Fruit fly (Drosophila melanogaster) whole organism, embryonic: Measurements from ENCODE around the gene CG43448.

Experiments used
- Awh ChIP-seq: fragments of 200-800 bp; sonication (Bioruptor generic); IDR thresholded peaks from 2 replicates; pipeline ENCODE4, ENCODE4 v1.3.6; 2022; ENCODE audit warnings: missing biosample characterization, missing genetic modification characterization
- CG10209 ChIP-seq: fragments of 200-800 bp; sonication (Bioruptor generic); optimal IDR thresholded peaks from 3 replicates; lab custom pipeline; 2017; ENCODE audit warnings: missing biosample characterization, mild to moderate bottlenecking, missing genetic modification characterization, missing genetic modification reagents
- CG10543 ChIP-seq: fragments of 200-800 bp; sonication (Bioruptor generic); optimal IDR thresholded peaks from 3 replicates; lab custom pipeline; 2017; ENCODE audit warnings: missing biosample characterization, mild to moderate bottlenecking, missing genetic modification characterization, moderate library complexity
- CG10979 ChIP-seq: fragments of 200-800 bp; sonication (Bioruptor generic); optimal IDR thresholded peaks from 2 replicates; lab custom pipeline; 2018; ENCODE audit warnings: missing biosample characterization, mild to moderate bottlenecking, missing genetic modification characterization, moderate library complexity
- CG12104 ChIP-seq: fragments of 200-800 bp; sonication (Bioruptor generic); optimal IDR thresholded peaks from 3 replicates; lab custom pipeline; 2016; ENCODE audit warnings: missing biosample characterization, missing genetic modification characterization
- CG12942 ChIP-seq: fragments of 200-800 bp; sonication (Bioruptor generic); optimal IDR thresholded peaks from 3 replicates; lab custom pipeline; 2016; ENCODE audit warnings: missing biosample characterization, missing genetic modification characterization
- CG14667 ChIP-seq: fragments of 200-800 bp; sonication (Bioruptor generic); IDR thresholded peaks from 2 replicates; pipeline ENCODE4 v1.3.6; 2022; ENCODE audit warnings: missing biosample characterization, missing genetic modification characterization
- CG14965 ChIP-seq: fragments of 200-800 bp; sonication (Bioruptor generic); optimal IDR thresholded peaks from 2 replicates; lab custom pipeline; 2016; ENCODE audit warnings: missing biosample characterization, missing genetic modification characterization, borderline replicate concordance
- CG33213 ChIP-seq: fragments of 200-800 bp; sonication (Bioruptor generic); optimal IDR thresholded peaks from 3 replicates; lab custom pipeline; 2016; ENCODE audit warnings: missing biosample characterization, missing genetic modification characterization
- CG3407 ChIP-seq: fragments of 200-800 bp; sonication (Bioruptor generic); optimal IDR thresholded peaks from 2 replicates; lab custom pipeline; 2018; ENCODE audit warnings: missing biosample characterization, mild to moderate bottlenecking, missing genetic modification characterization
- CG4328 ChIP-seq: fragments of 200-800 bp; sonication (Bioruptor generic); optimal IDR thresholded peaks from 3 replicates; lab custom pipeline; 2017; ENCODE audit warnings: missing biosample characterization, missing genetic modification reagents, missing genetic modification characterization
- CG6175 ChIP-seq: fragments of 200-800 bp; sonication (Bioruptor generic); IDR thresholded peaks from 3 replicates; pipeline ENCODE4 v1.3.6; 2022; ENCODE audit warnings: missing biosample characterization, missing genetic modification characterization
- CG8924 ChIP-seq: fragments of 200-800 bp; optimal IDR thresholded peaks from 3 replicates; lab custom pipeline; 2019; ENCODE audit warnings: missing biosample characterization, mild to moderate bottlenecking, missing genetic modification characterization, moderate library complexity
- CHES-1-like ChIP-seq: fragments of 200-800 bp; sonication (Bioruptor generic); optimal IDR thresholded peaks from 2 replicates; lab custom pipeline; 2016; ENCODE audit warnings: missing biosample characterization, missing genetic modification characterization
- CkIIα-i1 ChIP-seq: fragments of 200-800 bp; sonication (Bioruptor generic); IDR thresholded peaks from 2 replicates; pipeline ENCODE4 v1.3.6; 2022; ENCODE audit warnings: missing biosample characterization, missing genetic modification characterization
- CrebB ChIP-seq: fragments of 200-800 bp; sonication (Bioruptor generic); optimal IDR thresholded peaks from 3 replicates; lab custom pipeline; 2018; ENCODE audit warnings: missing biosample characterization, mild to moderate bottlenecking, missing genetic modification characterization
- Dip2 ChIP-seq: fragments of 200-800 bp; sonication (Bioruptor generic); IDR thresholded peaks from 2 replicates; pipeline ENCODE4 v1.3.6; 2022; ENCODE audit warnings: missing biosample characterization, missing genetic modification characterization
- Dll ChIP-seq: fragments of 200-800 bp; sonication (Bioruptor generic); IDR thresholded peaks from 4 replicates; pipeline ENCODE4 v1.3.6; 2022; ENCODE audit warnings: missing biosample characterization, missing genetic modification characterization; ENCODE audit not compliant: partially characterized antibody
- Fer1 ChIP-seq: fragments of 200-800 bp; sonication (Bioruptor generic); optimal IDR thresholded peaks from 2 replicates; lab custom pipeline; 2017; ENCODE audit warnings: missing biosample characterization, mild to moderate bottlenecking, missing genetic modification characterization
- Nf-YB ChIP-seq: fragments of 200-800 bp; sonication (Bioruptor generic); optimal IDR thresholded peaks from 3 replicates; lab custom pipeline; 2019; ENCODE audit warnings: missing biosample characterization, mild to moderate bottlenecking, missing genetic modification characterization, moderate library complexity
- Optix ChIP-seq: fragments of 200-800 bp; sonication (Bioruptor generic); IDR thresholded peaks from 3 replicates; pipeline ENCODE4 v1.3.6; 2022; ENCODE audit warnings: missing biosample characterization, missing genetic modification characterization
- Spps ChIP-seq: fragments of 200-800 bp; sonication (Bioruptor generic); optimal IDR thresholded peaks from 2 replicates; lab custom pipeline; 2018; ENCODE audit warnings: missing biosample characterization, mild to moderate bottlenecking, missing genetic modification characterization
- Usf ChIP-seq: fragments of 200-800 bp; sonication (Bioruptor generic); optimal IDR thresholded peaks from 2 replicates; lab custom pipeline; 2017; ENCODE audit warnings: missing genotype, missing biosample characterization, missing genetic modification characterization
- ato ChIP-seq: fragments of 200-800 bp; sonication (Bioruptor generic); IDR thresholded peaks from 2 replicates; pipeline ENCODE4 v1.3.6; 2022; ENCODE audit warnings: missing biosample characterization, missing genetic modification characterization; ENCODE audit not compliant: partially characterized antibody
- az2 ChIP-seq: fragments of 200-800 bp; sonication (Bioruptor generic); optimal IDR thresholded peaks from 3 replicates; lab custom pipeline; 2016; ENCODE audit warnings: missing biosample characterization, missing genetic modification characterization
- crol ChIP-seq: fragments of 200-800 bp; sonication (Bioruptor generic); IDR thresholded peaks from 2 replicates; pipeline ENCODE4 v1.3.6; 2022; ENCODE audit warnings: missing biosample characterization, missing genetic modification characterization
- danr ChIP-seq: fragments of 200-800 bp; sonication (Bioruptor generic); IDR thresholded peaks from 2 replicates; pipeline ENCODE4 v1.3.6; 2022; ENCODE audit warnings: missing biosample characterization, missing genetic modification characterization
- emc ChIP-seq: fragments of 200-800 bp; sonication (Bioruptor generic); optimal IDR thresholded peaks from 2 replicates; lab custom pipeline; 2016; ENCODE audit warnings: missing biosample characterization, missing genetic modification characterization
- gfzf ChIP-seq: fragments of 200-800 bp; sonication (Bioruptor generic); optimal IDR thresholded peaks from 2 replicates; lab custom pipeline; 2016; ENCODE audit warnings: missing biosample characterization, mild to moderate bottlenecking, missing genetic modification characterization, moderate library complexity
- gsb ChIP-seq: fragments of 200-800 bp; sonication (Bioruptor generic); IDR thresholded peaks from 2 replicates; pipeline ENCODE4 v1.3.6; 2022; ENCODE audit warnings: missing biosample characterization, missing genetic modification characterization
- gsb-n ChIP-seq: fragments of 200-800 bp; sonication (Bioruptor generic); optimal IDR thresholded peaks from 3 replicates; lab custom pipeline; 2018; ENCODE audit warnings: missing biosample characterization, mild to moderate bottlenecking, missing genetic modification characterization
- h ChIP-seq: fragments of >200 bp; optimal IDR thresholded peaks from 2 replicates; lab custom pipeline; 2017
- lab ChIP-seq: fragments of 200-800 bp; sonication (Bioruptor generic); optimal IDR thresholded peaks from 3 replicates; lab custom pipeline; 2017; ENCODE audit warnings: missing biosample characterization, missing genetic modification characterization, mild to moderate bottlenecking, moderate library complexity, missing genetic modification reagents
- lmd ChIP-seq: fragments of 200-800 bp; sonication (Bioruptor generic); IDR thresholded peaks from 2 replicates; pipeline ENCODE4 v1.3.6; 2022; ENCODE audit warnings: missing biosample characterization, missing genetic modification characterization
- nau ChIP-seq: fragments of 200-800 bp; sonication (Bioruptor generic); optimal IDR thresholded peaks from 3 replicates; lab custom pipeline; 2017; ENCODE audit warnings: missing biosample characterization, mild to moderate bottlenecking, missing genetic modification characterization, missing genetic modification reagents
- nerfin-1 ChIP-seq: fragments of 200-800 bp; sonication (Bioruptor generic); optimal IDR thresholded peaks from 3 replicates; lab custom pipeline; 2019; ENCODE audit warnings: missing biosample characterization, mild to moderate bottlenecking, missing genetic modification characterization, moderate library complexity
- pita ChIP-seq: fragments of 200-800 bp; sonication (Bioruptor generic); optimal IDR thresholded peaks from 2 replicates; lab custom pipeline; 2017; ENCODE audit warnings: missing biosample characterization, mild to moderate bottlenecking, missing genetic modification characterization
- pzg ChIP-seq: fragments of 200-800 bp; sonication (Bioruptor generic); optimal IDR thresholded peaks from 3 replicates; lab custom pipeline; 2018; ENCODE audit warnings: missing biosample characterization, mild to moderate bottlenecking, missing genetic modification characterization, moderate library complexity
- row ChIP-seq: fragments of 200-800 bp; sonication (Bioruptor generic); IDR thresholded peaks from 3 replicates; pipeline ENCODE4 v1.3.6; 2022; ENCODE audit warnings: missing biosample characterization, missing genetic modification characterization
- sima ChIP-seq: fragments of 200-800 bp; sonication (Bioruptor generic); optimal IDR thresholded peaks from 2 replicates; lab custom pipeline; 2016; ENCODE audit warnings: missing biosample characterization, missing genetic modification characterization
- ssp ChIP-seq: fragments of 200-800 bp; sonication (Bioruptor generic); IDR thresholded peaks from 2 replicates; pipeline ENCODE4 v1.3.6; 2022; ENCODE audit warnings: missing biosample characterization, missing genetic modification characterization
- stc ChIP-seq: fragments of 200-800 bp; sonication (Bioruptor generic); IDR thresholded peaks from 2 replicates; pipeline ENCODE4 v1.3.6; 2022; ENCODE audit warnings: missing biosample characterization, missing genetic modification characterization
- tll ChIP-seq, 2 experiments: fragments of 200-800 bp in 1 of 2; fragments of >200 bp in 1 of 2; sonication (Bioruptor generic) in 1 of 2; optimal IDR thresholded peaks; 2 replicates each; lab custom pipeline; 2017 to 2019; ENCODE audit warnings: missing biosample characterization in 2 of 2, missing genetic modification characterization in 2 of 2, mild to moderate bottlenecking in 1 of 2, moderate library complexity in 1 of 2
- tup ChIP-seq: fragments of 200-800 bp; sonication (Bioruptor generic); optimal IDR thresholded peaks from 2 replicates; lab custom pipeline; 2016; ENCODE audit warnings: missing biosample characterization, mild to moderate bottlenecking, missing genetic modification characterization, moderate library complexity
- unpg ChIP-seq: fragments of 200-800 bp; sonication (Bioruptor generic); optimal IDR thresholded peaks from 3 replicates; lab custom pipeline; 2018; ENCODE audit warnings: missing biosample characterization, mild to moderate bottlenecking, missing genetic modification characterization, moderate library complexity

The CG43448 gene

dm6 chr3R:30208766-30209484 is 28.6 kb downstream of the CG43448 start, which contains the start of gene RpS7 (continued):
- TF ChIP-seq ssp (GFP tag; lab: Robert Waterston, UW) (peak; percentile 39; the same call in 1 of the 2 replicates), gsb-n (tag; lab: Kevin White, UChicago) (peak; percentile 46), CG12104 (peak; percentile 70), Usf (GFP tag; lab: Kevin White, UChicago) (peak; percentile 37), CG10543 (GFP tag; lab: Kevin White, UChicago) (peak; percentile 88), CrebB (tag; lab: Kevin White, UChicago) (peak; percentile 84), crol (GFP tag; lab: Robert Waterston, UW) (0 out of 2 replicates have a peak, but pooled peaks have one; percentile 24), lab (GFP tag; lab: Kevin White, UChicago) (peak; percentile 89), CG10209 (GFP tag; lab: Kevin White, UChicago) (peak; percentile 64), CG14667 (GFP tag; lab: Robert Waterston, UW) (no peak), Nf-YB (GFP tag; lab: Kevin White, UChicago) (peak; percentile 49), CHES-1-like (GFP tag; lab: Kevin White, UChicago) (peak; percentile 32), nau (GFP tag; lab: Kevin White, UChicago) (peak; percentile 81), Dll (GFP tag; lab: Robert Waterston, UW) (peak; percentile 99), sima (GFP tag; lab: Kevin White, UChicago) (no peak), tll (GFP tag; optimal IDR thresholded peaks at IDR 0.05; lab: Kevin White, UChicago) (no peak), nerfin-1 (tag; lab: Kevin White, UChicago) (peak; percentile 65), Spps (tag; lab: Kevin White, UChicago) (peak; percentile 52), h (lab: Kevin White, UChicago) (no peak), CG8924 (peak; percentile 62), CG10979 (tag; lab: Kevin White, UChicago) (peak; percentile 39), CG12942 (GFP tag; lab: Kevin White, UChicago) (peak; percentile 2), unpg (GFP tag; lab: Kevin White, UChicago) (peak; percentile 71), ato (GFP tag; lab: Robert Waterston, UW) (peak; percentile 92), Dip2 (no peak), CG14965 (GFP tag; lab: Kevin White, UChicago) (no peak), CG33213 (GFP tag; lab: Kevin White, UChicago) (peak; percentile 64), Optix (peak; percentile 69; the same call in 2 of the 3 replicates), Fer1 (GFP tag; lab: Kevin White, UChicago) (peak; percentile 84), stc (GFP tag; lab: Robert Waterston, UW) (peak; percentile 76), tup (GFP tag; lab: Kevin White, UChicago) (no peak), CG3407 (GFP tag; lab: Kevin White, UChicago) (peak; percentile 68), row (GFP tag; lab: Robert Waterston, UW) (peak; percentile 61), pita (GFP tag; lab: Kevin White, UChicago) (no peak), gfzf (peak; percentile 53), emc (GFP tag; lab: Kevin White, UChicago) (peak; percentile 18), CG4328 (GFP tag; lab: Kevin White, UChicago) (peak; percentile 76), CG6175 (GFP tag; lab: Robert Waterston, UW) (peak; percentile 67; the same call in 1 of the 3 replicates), az2 (GFP tag; lab: Kevin White, UChicago) (peak; percentile 26), danr (GFP tag; lab: Robert Waterston, UW) (peak; percentile 62), lmd (peak; percentile 55), gsb (peak; percentile 71), pzg (peak; percentile 54), CkIIα-i1 (no peak), Awh (GFP tag; lab: Robert Waterston, UW) (peak; percentile 83)
